Worm (Caenorhabditis elegans): ENCODE data around the gene nhr-45.

DNA sequence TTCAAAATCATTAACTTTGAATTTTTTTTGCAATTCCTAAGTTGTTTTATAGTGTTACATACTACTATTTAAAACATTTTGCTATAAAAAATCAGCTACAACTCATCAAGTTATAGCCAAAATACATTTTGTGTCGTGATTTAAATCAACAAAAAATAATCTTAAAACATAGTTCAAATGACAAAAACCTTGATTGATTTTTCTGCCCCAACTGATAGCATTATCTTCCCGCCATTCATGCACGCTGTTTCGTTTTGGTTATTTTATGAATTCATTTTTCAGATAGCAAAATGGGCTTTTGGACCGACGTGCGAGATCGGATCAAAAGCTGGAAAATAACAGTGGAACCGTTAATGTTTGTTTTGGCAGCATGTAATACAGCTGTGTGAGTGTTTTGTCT, 28.0 kb downstream of the nhr-45 start, which contains the start of gene slcr-46.1:
- TF ChIP-seq ztf-23 (GFP tag; IDR thresholded peaks at IDR 0.05) (no peak), ztf-29 (GFP tag; IDR thresholded peaks at IDR 0.05) (no peak), flt-1 (GFP tag; IDR thresholded peaks at IDR 0.05) (no peak), cog-1 (tag; optimal IDR thresholded peaks at IDR 0.05) (no peak), tab-1 (GFP tag; IDR thresholded peaks at IDR 0.05) (no peak)
